Fruit fly (Drosophila melanogaster) whole organism, embryonic: ENCODE data around the gene CG46059.
A peak's percentile ranks its signal among the peaks of the same experiment; 100 is the strongest.

Experiments
- CG10979 ChIP-seq: fragments of 200-800 bp; sonication (Bioruptor generic); optimal IDR thresholded peaks from 2 replicates; lab custom pipeline; 2018; ENCODE audit warnings: missing biosample characterization, mild to moderate bottlenecking, missing genetic modification characterization, moderate library complexity
- CG11504 ChIP-seq: fragments of 200-800 bp; sonication (Bioruptor generic); optimal IDR thresholded peaks from 3 replicates; lab custom pipeline; 2019; ENCODE audit warnings: missing biosample characterization, mild to moderate bottlenecking, missing genetic modification characterization, moderate library complexity
- CG11696 ChIP-seq: fragments of 200-800 bp; sonication (Bioruptor generic); IDR thresholded peaks from 2 replicates; pipeline ENCODE4 v1.3.6; 2022; ENCODE audit warnings: missing biosample characterization, missing genetic modification characterization
- CG12391 ChIP-seq: fragments of 200-800 bp; sonication (Bioruptor generic); optimal IDR thresholded peaks from 3 replicates; lab custom pipeline; 2018; ENCODE audit warnings: missing biosample characterization, mild to moderate bottlenecking, missing genetic modification characterization, moderate library complexity
- CG15696 ChIP-seq: fragments of 200-800 bp; sonication (Bioruptor generic); optimal IDR thresholded peaks from 2 replicates; lab custom pipeline; 2019; ENCODE audit warnings: missing biosample characterization, mild to moderate bottlenecking, missing genetic modification characterization, moderate library complexity
- CG17359 ChIP-seq: fragments of 200-800 bp; sonication (Bioruptor generic); optimal IDR thresholded peaks from 3 replicates; lab custom pipeline; 2018; ENCODE audit warnings: missing biosample characterization, mild to moderate bottlenecking, missing genetic modification characterization, moderate library complexity
- CG17361 ChIP-seq: fragments of 200-800 bp; sonication (Bioruptor generic); IDR thresholded peaks from 3 replicates; pipeline ENCODE4 v1.3.6; 2022; ENCODE audit warnings: missing biosample characterization, missing genetic modification characterization
- CG18262 ChIP-seq: fragments of 200-800 bp; optimal IDR thresholded peaks from 3 replicates; lab custom pipeline; 2019; ENCODE audit warnings: missing biosample characterization, mild to moderate bottlenecking, missing genetic modification characterization, moderate library complexity
- CG2202 ChIP-seq: fragments of 200-800 bp; sonication (Bioruptor generic); optimal IDR thresholded peaks from 2 replicates; lab custom pipeline; 2018; ENCODE audit warnings: missing biosample characterization, mild to moderate bottlenecking, missing genetic modification characterization
- CG2712 ChIP-seq: fragments of 200-800 bp; optimal IDR thresholded peaks from 3 replicates; lab custom pipeline; 2019; ENCODE audit warnings: missing biosample characterization, mild to moderate bottlenecking, missing genetic modification characterization, moderate library complexity
- CG30020 ChIP-seq: fragments of 200-800 bp; optimal IDR thresholded peaks from 2 replicates; lab custom pipeline; 2019; ENCODE audit warnings: missing biosample characterization, mild to moderate bottlenecking, missing genetic modification characterization, moderate library complexity
- CG34422 ChIP-seq: fragments of 200-800 bp; sonication (Bioruptor generic); IDR thresholded peaks from 3 replicates; pipeline ENCODE4 v1.3.6; 2022; ENCODE audit warnings: missing biosample characterization, missing genetic modification characterization
- CG6689 ChIP-seq: fragments of 200-800 bp; sonication (Bioruptor generic); IDR thresholded peaks from 2 replicates; pipeline ENCODE4 v1.3.6; 2022; ENCODE audit warnings: missing biosample characterization, missing genetic modification characterization
- CG7556 ChIP-seq: fragments of 200-800 bp; sonication (Bioruptor generic); optimal IDR thresholded peaks from 2 replicates; lab custom pipeline; 2017; ENCODE audit warnings: missing biosample characterization, mild to moderate bottlenecking, missing genetic modification characterization
- CG7839 ChIP-seq: fragments of 200-800 bp; sonication (Bioruptor generic); optimal IDR thresholded peaks from 3 replicates; lab custom pipeline; 2018; ENCODE audit warnings: missing biosample characterization, mild to moderate bottlenecking, missing genetic modification characterization, moderate library complexity
- CG8765 ChIP-seq: fragments of 200-800 bp; sonication (Bioruptor generic); IDR thresholded peaks from 2 replicates; pipeline ENCODE4 v1.3.6; 2022; ENCODE audit warnings: missing biosample characterization, missing genetic modification characterization
- CG9727 ChIP-seq: fragments of 200-800 bp; sonication (Bioruptor generic); optimal IDR thresholded peaks from 3 replicates; lab custom pipeline; 2017; ENCODE audit warnings: missing biosample characterization, mild to moderate bottlenecking, missing genetic modification characterization
- D19A ChIP-seq: fragments of 200-800 bp; optimal IDR thresholded peaks from 3 replicates; lab custom pipeline; 2019; ENCODE audit warnings: missing biosample characterization, mild to moderate bottlenecking, missing genetic modification characterization, moderate library complexity
- Dad ChIP-seq: fragments of 200-800 bp; sonication (Bioruptor generic); optimal IDR thresholded peaks from 3 replicates; lab custom pipeline; 2016; ENCODE audit warnings: missing biosample characterization, missing genetic modification characterization
- Drgx ChIP-seq: fragments of 200-800 bp; sonication (Bioruptor generic); IDR thresholded peaks from 2 replicates; pipeline ENCODE4 v1.3.6; 2022; ENCODE audit warnings: missing biosample characterization, missing genetic modification characterization
- Ets65A ChIP-seq: fragments of 200-800 bp; sonication (Bioruptor generic); peaks from one replicate; lab custom pipeline; 2016; ENCODE audit warnings: missing biosample characterization, missing genetic modification characterization
- HmgZ ChIP-seq: fragments of 200-800 bp; sonication (Bioruptor generic); optimal IDR thresholded peaks from 2 replicates; lab custom pipeline; 2018; ENCODE audit warnings: missing biosample characterization, mild to moderate bottlenecking, missing genetic modification characterization
- MBD-R2 ChIP-seq: fragments of 200-800 bp; sonication (Bioruptor generic); IDR thresholded peaks from 2 replicates; pipeline ENCODE4 v1.3.6; 2022; ENCODE audit warnings: missing biosample characterization, missing genetic modification characterization
- Mad ChIP-seq: fragments of 200-800 bp; sonication (Bioruptor generic); optimal IDR thresholded peaks from 2 replicates; lab custom pipeline; 2016; ENCODE audit warnings: missing biosample characterization, missing genetic modification characterization
- Max ChIP-seq: fragments of 200-800 bp; sonication (Bioruptor generic); optimal IDR thresholded peaks from 2 replicates; lab custom pipeline; 2016; ENCODE audit warnings: missing biosample characterization, mild to moderate bottlenecking, missing genetic modification characterization
- Med ChIP-seq: fragments of 200-800 bp; sonication (Bioruptor generic); peaks from one replicate; lab custom pipeline; 2016; ENCODE audit warnings: missing biosample characterization, missing genetic modification characterization, mild to moderate bottlenecking, inconsistent platforms, moderate library complexity
- Sin3A ChIP-seq: fragments of >200 bp; optimal IDR thresholded peaks from 2 replicates; lab custom pipeline; 2018
- Sox100B ChIP-seq: fragments of 200-800 bp; sonication (Bioruptor generic); optimal IDR thresholded peaks from 3 replicates; lab custom pipeline; 2018; ENCODE audit warnings: missing biosample characterization, mild to moderate bottlenecking, missing genetic modification characterization
- Xrp1 ChIP-seq: fragments of 200-800 bp; sonication (Bioruptor generic); IDR thresholded peaks from 2 replicates; pipeline ENCODE4 v1.3.6; 2022; ENCODE audit warnings: missing biosample characterization, missing genetic modification characterization
- ap ChIP-seq: fragments of 200-800 bp; sonication (Bioruptor generic); IDR thresholded peaks from 2 replicates; pipeline ENCODE4 v1.3.6; 2022; ENCODE audit warnings: missing biosample characterization, missing genetic modification characterization
- btn ChIP-seq: fragments of 200-800 bp; sonication (Bioruptor generic); optimal IDR thresholded peaks from 2 replicates; lab custom pipeline; 2016; ENCODE audit warnings: missing biosample characterization, missing genetic modification characterization
- dmrt99B ChIP-seq: fragments of 200-800 bp; sonication (Bioruptor generic); optimal IDR thresholded peaks from 2 replicates; lab custom pipeline; 2018; ENCODE audit warnings: missing biosample characterization, mild to moderate bottlenecking, missing genetic modification characterization, moderate library complexity
- exex ChIP-seq: fragments of 200-800 bp; sonication (Bioruptor generic); optimal IDR thresholded peaks from 4 replicates; lab custom pipeline; 2018; ENCODE audit warnings: missing biosample characterization, mild to moderate bottlenecking, missing genetic modification characterization, moderate library complexity
- eyg ChIP-seq: fragments of 200-800 bp; sonication (Bioruptor generic); optimal IDR thresholded peaks from 3 replicates; lab custom pipeline; 2016; ENCODE audit warnings: missing biosample characterization, missing genetic modification characterization
- ftz-f1 ChIP-seq: fragments of 200-800 bp; sonication (Bioruptor generic); optimal IDR thresholded peaks from 2 replicates; lab custom pipeline; 2016; ENCODE audit warnings: missing biosample characterization, missing genetic modification characterization
- gcm ChIP-seq: fragments of 200-800 bp; sonication (Bioruptor generic); optimal IDR thresholded peaks from 2 replicates; lab custom pipeline; 2019; ENCODE audit warnings: missing biosample characterization, mild to moderate bottlenecking, missing genetic modification characterization, moderate library complexity
- gem ChIP-seq: fragments of 200-800 bp; sonication (Bioruptor generic); optimal IDR thresholded peaks from 2 replicates; lab custom pipeline; 2019; ENCODE audit warnings: missing biosample characterization, mild to moderate bottlenecking, missing genetic modification characterization, moderate library complexity
- grau ChIP-seq: fragments of 200-800 bp; optimal IDR thresholded peaks from 3 replicates; lab custom pipeline; 2019; ENCODE audit warnings: missing biosample characterization, mild to moderate bottlenecking, missing genetic modification characterization, moderate library complexity
- hkb ChIP-seq, 2 experiments: fragments of 200-800 bp in 1 of 2; fragments of >200 bp in 1 of 2; sonication (Bioruptor generic) in 1 of 2; IDR thresholded peaks in 1 of 2; optimal IDR thresholded peaks in 1 of 2; 2 replicates each; pipeline versions ENCODE4 v1.3.6 to Lab custom; 2017 to 2022; ENCODE audit warnings: missing biosample characterization in 1 of 2, missing genetic modification characterization in 1 of 2
- lbe ChIP-seq: fragments of 200-800 bp; sonication (Bioruptor generic); optimal IDR thresholded peaks from 2 replicates; lab custom pipeline; 2016; ENCODE audit warnings: missing biosample characterization, mild to moderate bottlenecking, missing genetic modification characterization
- lola ChIP-seq, 3 experiments: fragments of >200 bp in 2 of 3; fragments of 200-800 bp in 1 of 3; sonication (Bioruptor generic) in 1 of 3; optimal IDR thresholded peaks; 2 replicates each; lab custom pipeline; 2017 to 2019; ENCODE audit warnings: missing biosample characterization in 3 of 3, missing genetic modification characterization in 3 of 3, mild to moderate bottlenecking in 1 of 3, moderate library complexity in 1 of 3
- luna ChIP-seq: fragments of 200-800 bp; sonication (Bioruptor generic); optimal IDR thresholded peaks from 2 replicates; lab custom pipeline; 2016; ENCODE audit warnings: missing biosample characterization, missing genetic modification characterization
- prd ChIP-seq, 3 experiments: fragments of >200 bp in 2 of 3; fragments of 200-800 bp in 1 of 3; sonication (Bioruptor generic) in 1 of 3; optimal IDR thresholded peaks in 2 of 3; IDR thresholded peaks in 1 of 3; 2 replicates in 2 of 3; 3 replicates in 1 of 3; pipeline versions ENCODE4 v1.3.6 to Lab custom; 2017 to 2022; ENCODE audit warnings: missing biosample characterization in 1 of 3, missing genetic modification characterization in 1 of 3
- row ChIP-seq: fragments of 200-800 bp; sonication (Bioruptor generic); IDR thresholded peaks from 3 replicates; pipeline ENCODE4 v1.3.6; 2022; ENCODE audit warnings: missing biosample characterization, missing genetic modification characterization
- seq ChIP-seq: fragments of 200-800 bp; sonication (Bioruptor generic); IDR thresholded peaks from 2 replicates; pipeline ENCODE4 v1.3.6; 2022; ENCODE audit warnings: missing biosample characterization, missing genetic modification characterization
- shn ChIP-seq: fragments of 200-800 bp; sonication (Bioruptor generic); optimal IDR thresholded peaks from 3 replicates; lab custom pipeline; 2016; ENCODE audit warnings: missing biosample characterization, missing genetic modification characterization
- tio ChIP-seq: fragments of 200-800 bp; sonication (Bioruptor generic); optimal IDR thresholded peaks from 2 replicates; lab custom pipeline; 2017; ENCODE audit warnings: missing biosample characterization, missing genetic modification characterization, inconsistent platforms
- vvl ChIP-seq: fragments of 200-800 bp; sonication (Bioruptor generic); IDR thresholded peaks from 2 replicates; pipeline ENCODE4 v1.3.6; 2022; ENCODE audit warnings: missing biosample characterization, missing genetic modification characterization
- zf30C ChIP-seq: fragments of 200-800 bp; sonication (Bioruptor generic); optimal IDR thresholded peaks from 3 replicates; lab custom pipeline; 2018; ENCODE audit warnings: missing biosample characterization, mild to moderate bottlenecking, missing genetic modification characterization

The CG46059 gene

DNA sequence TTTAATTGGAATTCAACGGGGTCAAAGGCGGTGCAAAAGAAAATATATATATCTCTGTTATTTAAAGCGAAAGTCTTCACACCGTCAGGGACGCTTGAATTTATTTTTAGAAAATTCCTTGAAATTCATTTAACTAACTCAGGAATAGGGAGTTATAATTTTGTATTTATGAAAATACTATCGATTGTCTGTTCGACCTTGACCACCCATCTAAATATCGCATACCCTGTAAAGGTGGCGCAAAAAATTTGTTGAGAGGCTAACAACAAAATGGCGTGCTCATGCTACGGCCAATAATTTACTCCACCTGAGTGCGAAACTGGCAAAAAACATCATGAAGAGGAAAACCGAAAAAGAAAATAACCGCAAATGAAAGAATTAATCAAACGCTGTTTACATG, 46.9 kb upstream of the CG46059 start:
- TF ChIP-seq CG8765 = no peak
- TF ChIP-seq tio (GFP tag; lab: Kevin White, UChicago) = no peak
- TF ChIP-seq Ets65A (GFP tag; lab: Kevin White, UChicago) = peak; percentile 59

DNA sequence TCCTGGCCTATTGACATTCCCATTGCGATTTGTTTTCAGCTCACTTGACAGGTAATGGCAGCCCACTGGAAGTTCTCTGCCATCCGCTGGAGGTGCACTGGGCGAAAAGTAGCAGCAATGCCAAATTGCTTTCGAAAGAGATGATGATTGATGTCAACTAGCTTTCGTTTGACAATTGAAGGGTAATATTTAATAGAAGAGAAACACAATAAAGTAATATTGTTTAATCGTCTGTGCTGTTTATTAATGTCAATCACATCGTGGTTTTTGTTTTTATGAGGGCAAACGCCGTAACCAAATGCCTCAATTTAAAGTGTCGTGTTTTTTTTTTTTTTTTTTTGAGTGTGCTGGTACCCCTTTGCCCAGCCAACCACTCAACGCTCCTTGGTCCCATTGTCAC, 45.5 kb upstream of the CG46059 start:
- TF ChIP-seq CG18262 (tag; lab: Kevin White, UChicago) (peak; percentile 24), luna (no peak), Sox100B (GFP tag; lab: Kevin White, UChicago) (no peak), ftz-f1 (GFP tag; lab: Kevin White, UChicago) (no peak), btn (no peak), CG15696 (tag; lab: Kevin White, UChicago) (peak; percentile 4), CG11504 (tag; lab: Kevin White, UChicago) (peak; percentile 10), hkb (optimal IDR thresholded peaks at IDR 0.05; lab: Kevin White, UChicago) (no peak), hkb (GFP tag; IDR thresholded peaks at IDR 0.05; lab: Robert Waterston, UW) (0 out of 2 replicates have a peak, but pooled peaks have one; percentile 16), CG10979 (tag; lab: Kevin White, UChicago) (no peak), Xrp1 (GFP tag; lab: Robert Waterston, UW) (peak; percentile 32), vvl (GFP tag; lab: Robert Waterston, UW) (no peak), D19A (tag; lab: Kevin White, UChicago) (no peak), CG17359 (tag; lab: Kevin White, UChicago) (no peak), lola (GFP tag; optimal IDR thresholded peaks at IDR 0.05; lab: Kevin White, UChicago) (peak in 1 of 3 experiments; percentile 10), Med (GFP tag; lab: Kevin White, UChicago) (peak; percentile 20), zf30C (GFP tag; lab: Kevin White, UChicago) (peak; percentile 64), Dad (GFP tag; lab: Kevin White, UChicago) (no peak), CG2712 (tag; lab: Kevin White, UChicago) (peak; percentile 24), CG11696 (GFP tag; lab: Robert Waterston, UW) (no peak), Sin3A (lab: Kevin White, UChicago) (no peak), exex (tag; lab: Kevin White, UChicago) (no peak), eyg (GFP tag; lab: Kevin White, UChicago) (no peak), ap (GFP tag; lab: Robert Waterston, UW) (no peak), dmrt99B (tag; lab: Kevin White, UChicago) (peak; percentile 12), CG6689 (GFP tag; lab: Robert Waterston, UW) (0 out of 2 replicates have a peak, but pooled peaks have one; percentile 17), Drgx (GFP tag; lab: Robert Waterston, UW) (0 out of 2 replicates have a peak, but pooled peaks have one; percentile 11), CG7556 (GFP tag; lab: Kevin White, UChicago) (peak; percentile 11), prd (optimal IDR thresholded peaks at IDR 0.05; lab: Kevin White, UChicago) (no peak), prd (GFP tag; IDR thresholded peaks at IDR 0.05; lab: Robert Waterston, UW) (peak; percentile 49; the same call in 2 of the 3 replicates), shn (GFP tag; lab: Kevin White, UChicago) (no peak), grau (tag; lab: Kevin White, UChicago) (peak; percentile 2), CG30020 (tag; lab: Kevin White, UChicago) (no peak), gcm (GFP tag; lab: Kevin White, UChicago) (peak; percentile 15), CG7839 (tag; lab: Kevin White, UChicago) (peak; percentile 5), CG2202 (tag; lab: Kevin White, UChicago) (no peak), Ets65A (GFP tag; lab: Kevin White, UChicago) (peak; percentile 84), Mad (GFP tag; lab: Kevin White, UChicago) (no peak), lbe (GFP tag; lab: Kevin White, UChicago) (no peak), Max (GFP tag; lab: Kevin White, UChicago) (no peak), CG17361 (GFP tag; lab: Robert Waterston, UW) (0 out of 3 replicates have a peak, but pooled peaks have one; percentile 24), CG34422 (GFP tag; lab: Robert Waterston, UW) (no peak), row (GFP tag; lab: Robert Waterston, UW) (peak; percentile 44; the same call in 2 of the 3 replicates), MBD-R2 (GFP tag; lab: Robert Waterston, UW) (no peak), seq (GFP tag; lab: Robert Waterston, UW) (no peak), CG12391 (tag; lab: Kevin White, UChicago) (peak; percentile 18), HmgZ (tag; lab: Kevin White, UChicago) (no peak), CG9727 (GFP tag; lab: Kevin White, UChicago) (peak; percentile 24), gem (tag; lab: Kevin White, UChicago) (peak; percentile 43)
